Fruit fly (Drosophila melanogaster): ENCODE results near the gene side-VII.

Gene side-VII

dm6 chr3R:9739793-9740192, at the start of gene side-VII:
TSS of gene side-VII (minus strand) at chr3R:9739979.
- TF ChIP-seq CG8319 (GFP tag; optimal IDR thresholded peaks at IDR 0.05) (no peak), CG6163 (GFP tag; IDR thresholded peaks at IDR 0.05) (no peak), lz (GFP tag; optimal IDR thresholded peaks at IDR 0.05) (no peak), dsx (GFP tag; optimal IDR thresholded peaks at IDR 0.05; ENCODE audit: poor library complexity, severe bottlenecking) (no peak), Hr38 (GFP tag; optimal IDR thresholded peaks at IDR 0.05) (no peak), CG10669 (GFP tag; optimal IDR thresholded peaks at IDR 0.05) (no peak), CG31627 (GFP tag; optimal IDR thresholded peaks at IDR 0.05) (no peak), CG4318 (GFP tag; optimal IDR thresholded peaks at IDR 0.05) (no peak), fkh (GFP tag; optimal IDR thresholded peaks at IDR 0.05) (no peak)

dm6 chr3R:9784341-9785062, 44.7 kb upstream of the side-VII start, which contains the start of the genes MtnA and CG8500:
TSS of gene MtnA (minus strand) at chr3R:9784370.
TSS of gene CG8500 (plus strand) at chr3R:9784653.
- TF ChIP-seq dac (GFP tag; optimal IDR thresholded peaks at IDR 0.05) = no peak
- TF ChIP-seq svp (GFP tag) = peak; percentile 70
- TF ChIP-seq CG15336 (GFP tag; IDR thresholded peaks at IDR 0.05) = 0 out of 2 replicates have a peak, but pooled peaks have one; percentile 16
- peak in 1 of 2 experiments; percentile 18 for TF ChIP-seq ss (GFP tag; optimal IDR thresholded peaks at IDR 0.05)
- TF ChIP-seq Gug (GFP tag; IDR thresholded peaks at IDR 0.05) = no peak

- TF ChIP-seq Ets96B (tag; optimal IDR thresholded peaks at IDR 0.05) = peak; percentile 9
- no peak for TF ChIP-seq CG8319 (GFP tag; optimal IDR thresholded peaks at IDR 0.05)
- no peak for TF ChIP-seq CG3919 (GFP tag; optimal IDR thresholded peaks at IDR 0.05)
- TF ChIP-seq CG3032 (tag; optimal IDR thresholded peaks at IDR 0.05) = no peak
- TF ChIP-seq Hr39 (GFP tag; optimal IDR thresholded peaks at IDR 0.05) = no peak
- peak; percentile 0 for TF ChIP-seq Hr4 (GFP tag; optimal IDR thresholded peaks at IDR 0.05)
- peak; percentile 36; the same call in 1 of the 3 replicates for TF ChIP-seq eg (GFP tag; IDR thresholded peaks at IDR 0.05)
- TF ChIP-seq acj6 (GFP tag; optimal IDR thresholded peaks at IDR 0.05) = peak; percentile 5
- no peak for TF ChIP-seq OdsH (GFP tag; optimal IDR thresholded peaks at IDR 0.05)
- peak; percentile 32 for TF ChIP-seq CG10631 (GFP tag; optimal IDR thresholded peaks at IDR 0.05)
- no peak for TF ChIP-seq pdm3 (GFP tag; optimal IDR thresholded peaks at IDR 0.05)
- no peak for TF ChIP-seq CG6792 (GFP tag; optimal IDR thresholded peaks at IDR 0.05)
- TF ChIP-seq Eip78C (GFP tag) = peak; percentile 55
- TF ChIP-seq svp (GFP tag) = peak; percentile 78
- peak; percentile 42 for TF ChIP-seq CG15336 (GFP tag; IDR thresholded peaks at IDR 0.05)
- TF ChIP-seq Sox15 (GFP tag; optimal IDR thresholded peaks at IDR 0.05) = no peak
- TF ChIP-seq CG32006 (GFP tag; optimal IDR thresholded peaks at IDR 0.05) = peak; percentile 41
- peak; percentile 23 for TF ChIP-seq vri (GFP tag; optimal IDR thresholded peaks at IDR 0.05)
- TF ChIP-seq esn (GFP tag; optimal IDR thresholded peaks at IDR 0.05) = peak; percentile 7
These were observed 43.6 kb upstream of the side-VII start for dm6 chr3R:9783240-9783917.

dm6 chr3R:9779764-9780163, 40.0 kb upstream of the side-VII start, which contains the start of gene CG12947:
TSS of gene CG12947 (plus strand) at chr3R:9780064.
- TF ChIP-seq Lpt (GFP tag; optimal IDR thresholded peaks at IDR 0.05) = no peak
- TF ChIP-seq CG1621 (tag; optimal IDR thresholded peaks at IDR 0.05) = peak; percentile 1
- TF ChIP-seq CG15336 (GFP tag; IDR thresholded peaks at IDR 0.05) = peak; percentile 27; the same call in 1 of the 2 replicates
- TF ChIP-seq Eip78C (GFP tag) = peak; percentile 65
- TF ChIP-seq CG6276 (GFP tag; optimal IDR thresholded peaks at IDR 0.05) = peak; percentile 12
- TF ChIP-seq Hr39 (GFP tag; optimal IDR thresholded peaks at IDR 0.05) = no peak
- 0 out of 3 replicates have a peak, but pooled peaks have one; percentile 22 for TF ChIP-seq eg (GFP tag; IDR thresholded peaks at IDR 0.05)
- no peak for TF ChIP-seq CG8319 (GFP tag; optimal IDR thresholded peaks at IDR 0.05)
- no peak for TF ChIP-seq Smox (GFP tag; optimal IDR thresholded peaks at IDR 0.05)
